Fruit fly (Drosophila melanogaster): ENCODE results near the gene CG7488.

The CG7488 gene

DNA sequence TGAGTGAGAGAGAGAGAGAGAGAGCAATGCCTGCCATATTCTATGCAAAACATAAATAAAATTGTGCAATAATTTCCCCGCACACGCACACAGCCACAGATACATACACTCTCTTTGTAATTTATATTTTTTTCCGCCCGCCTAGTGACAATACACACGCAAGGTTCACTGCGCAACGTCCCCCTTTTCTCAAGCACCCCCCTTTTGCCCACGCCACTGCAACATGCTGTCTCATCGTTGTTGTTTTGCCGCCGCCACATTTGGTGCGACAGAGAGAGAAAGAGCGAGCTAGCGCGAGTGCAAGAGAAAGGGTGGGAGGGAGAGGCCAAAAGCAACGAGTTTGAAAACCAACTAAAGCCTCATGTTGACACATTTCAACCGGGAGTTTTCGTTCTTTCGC lies 16.9 kb downstream of the CG7488 start (continued):
- TF ChIP-seq lov (optimal IDR thresholded peaks at IDR 0.05) (no peak), lov (GFP tag; IDR thresholded peaks at IDR 0.05) (0 out of 3 replicates have a peak, but pooled peaks have one; percentile 57), tin (GFP tag; optimal IDR thresholded peaks at IDR 0.05) (peak; percentile 63), CG16815 (GFP tag; optimal IDR thresholded peaks at IDR 0.05) (peak; percentile 29), Hmr (GFP tag; optimal IDR thresholded peaks at IDR 0.05) (peak; percentile 57), Hr39 (optimal IDR thresholded peaks at IDR 0.05) (no peak), zen2 (GFP tag; IDR thresholded peaks at IDR 0.05; ENCODE audit: partially characterized antibody) (no peak), knrl (GFP tag; IDR thresholded peaks at IDR 0.05; ENCODE audit: partially characterized antibody) (peak; percentile 16; the same call in 1 of the 3 replicates), sens (GFP tag) (peak; percentile 84), Hr51 (GFP tag; optimal IDR thresholded peaks at IDR 0.05) (peak; percentile 52 to 69), CG8944 (GFP tag; optimal IDR thresholded peaks at IDR 0.05) (peak; percentile 66), Dek (tag; optimal IDR thresholded peaks at IDR 0.05) (peak; percentile 0), MBD-R2 (GFP tag; IDR thresholded peaks at IDR 0.05) (peak; percentile 35; the same call in 1 of the 2 replicates), danr (GFP tag; IDR thresholded peaks at IDR 0.05) (no peak), tio (GFP tag; optimal IDR thresholded peaks at IDR 0.05) (no peak), CG10959 (GFP tag; IDR thresholded peaks at IDR 0.05) (no peak), cwo (GFP tag; optimal IDR thresholded peaks at IDR 0.05) (peak; percentile 73), Abd-B (GFP tag; optimal IDR thresholded peaks at IDR 0.05) (peak; percentile 53), Fer3 (tag; optimal IDR thresholded peaks at IDR 0.05) (peak; percentile 25), CG14710 (tag; optimal IDR thresholded peaks at IDR 0.05) (no peak), H15 (GFP tag; IDR thresholded peaks at IDR 0.05) (peak; percentile 55; the same call in 2 of the 3 replicates), trh (GFP tag; optimal IDR thresholded peaks at IDR 0.05) (peak; percentile 23), CG5953 (GFP tag; IDR thresholded peaks at IDR 0.05) (0 out of 2 replicates have a peak, but pooled peaks have one; percentile 24), sima (GFP tag; optimal IDR thresholded peaks at IDR 0.05) (no peak), CG11398 (GFP tag; optimal IDR thresholded peaks at IDR 0.05) (no peak), Dp (GFP tag; optimal IDR thresholded peaks at IDR 0.05) (no peak), Sry-δ (GFP tag; optimal IDR thresholded peaks at IDR 0.05) (peak; percentile 30), HLHmδ (GFP tag; optimal IDR thresholded peaks at IDR 0.05) (peak; percentile 26), Taf1 (GFP tag; IDR thresholded peaks at IDR 0.05) (no peak), sr (GFP tag; IDR thresholded peaks at IDR 0.05) (peak; percentile 74; the same call in 2 of the 3 replicates), al (GFP tag; IDR thresholded peaks at IDR 0.05) (0 out of 2 replicates have a peak, but pooled peaks have one; percentile 15), HLH3B (GFP tag; IDR thresholded peaks at IDR 0.05) (peak; percentile 72), sc (optimal IDR thresholded peaks at IDR 0.05) (no peak), sc (GFP tag; optimal IDR thresholded peaks at IDR 0.05) (no peak), Mrtf (GFP tag; IDR thresholded peaks at IDR 0.05) (0 out of 3 replicates have a peak, but pooled peaks have one; percentile 23), Camta (GFP tag; optimal IDR thresholded peaks at IDR 0.05) (peak; percentile 58), nau (GFP tag; optimal IDR thresholded peaks at IDR 0.05) (no peak), onecut (GFP tag; IDR thresholded peaks at IDR 0.05) (peak; percentile 42; the same call in 1 of the 2 replicates), z (GFP tag; IDR thresholded peaks at IDR 0.05) (no peak), CG6765 (GFP tag; optimal IDR thresholded peaks at IDR 0.05) (peak; percentile 46), CG3065 (GFP tag; optimal IDR thresholded peaks at IDR 0.05) (no peak), CG31224 (GFP tag; IDR thresholded peaks at IDR 0.05) (peak; percentile 51), Sox100B (GFP tag; optimal IDR thresholded peaks at IDR 0.05) (no peak), CG11456 (GFP tag; IDR thresholded peaks at IDR 0.05) (peak; percentile 73), klu (GFP tag; IDR thresholded peaks at IDR 0.05) (peak; percentile 44; the same call in 1 of the 2 replicates), CG2889 (GFP tag; IDR thresholded peaks at IDR 0.05) (peak; percentile 51; the same call in 1 of the 3 replicates), CG1602 (GFP tag; optimal IDR thresholded peaks at IDR 0.05) (peak; percentile 26), bsh (GFP tag; optimal IDR thresholded peaks at IDR 0.05) (peak in 1 of 2 experiments; percentile 45), Tbp (GFP tag; optimal IDR thresholded peaks at IDR 0.05) (no peak), Usf (GFP tag; optimal IDR thresholded peaks at IDR 0.05) (no peak), CG16863 (GFP tag; optimal IDR thresholded peaks at IDR 0.05) (peak; percentile 52), run (tag; optimal IDR thresholded peaks at IDR 0.05) (no peak)

Measured in whole organism, embryonic.